Worm (Caenorhabditis elegans) whole organism, L2 larva: ENCODE data around the gene efr-3.
A peak's percentile ranks its signal among the peaks of the same experiment; 100 is the strongest.

ENCODE experiments used
- C34F6.9 ChIP-seq: fragments of 150-350 bp; optimal IDR thresholded peaks from 2 replicates; lab custom pipeline; 2014; ENCODE audit warnings: missing biosample characterization, missing genetic modification characterization
- R02D3.7 ChIP-seq: fragments of 150-350 bp; optimal IDR thresholded peaks from 2 replicates; lab custom pipeline; 2014; ENCODE audit warnings: missing biosample characterization, missing genetic modification characterization
- Y55F3AM.14 ChIP-seq: fragments of 200-800 bp; sonication (Bioruptor generic); optimal IDR thresholded peaks from 2 replicates; lab custom pipeline; 2018; ENCODE audit warnings: mild to moderate bottlenecking, missing genetic modification characterization, missing compliant biosample characterization
- alr-1 ChIP-seq: fragments of 150-350 bp; optimal IDR thresholded peaks from 2 replicates; lab custom pipeline; 2014; ENCODE audit warnings: missing biosample characterization, missing genetic modification characterization
- aly-2 ChIP-seq: fragments of 150-350 bp; optimal IDR thresholded peaks from 2 replicates; lab custom pipeline; 2014; ENCODE audit warnings: missing biosample characterization, missing genetic modification characterization
- ama-1 ChIP-seq: fragments of 150-350 bp; optimal IDR thresholded peaks from 2 replicates; lab custom pipeline; 2018; ENCODE audit warnings: inconsistent platforms
- blmp-1 ChIP-seq: sonication (generic microtip); optimal IDR thresholded peaks from 2 replicates; lab custom pipeline; 2017; ENCODE audit warnings: missing genetic modification characterization, mild to moderate bottlenecking, missing compliant biosample characterization, antibody characterized with exemption, moderate library complexity; ENCODE audit not compliant: insufficient read depth
- ceh-16 ChIP-seq: fragments of 150-350 bp; optimal IDR thresholded peaks from 2 replicates; lab custom pipeline; 2014; ENCODE audit warnings: missing biosample characterization, missing genetic modification characterization
- ceh-82 ChIP-seq: fragments of 150-350 bp; optimal IDR thresholded peaks from 2 replicates; lab custom pipeline; 2014; ENCODE audit warnings: missing biosample characterization, missing genetic modification characterization
- crh-2 ChIP-seq: sonication (generic microtip); optimal IDR thresholded peaks from 2 replicates; lab custom pipeline; 2017; ENCODE audit warnings: missing biosample characterization, missing genetic modification characterization
- egl-27 ChIP-seq: sonication (generic microtip); optimal IDR thresholded peaks from 3 replicates; lab custom pipeline; 2017; ENCODE audit warnings: missing biosample characterization, missing genetic modification reagents, missing genetic modification characterization
- elt-1 ChIP-seq: fragments of 150-350 bp; optimal IDR thresholded peaks from 2 replicates; lab custom pipeline; 2014; ENCODE audit warnings: missing biosample characterization, missing genetic modification characterization
- fos-1 ChIP-seq: fragments of 150-350 bp; optimal IDR thresholded peaks from 2 replicates; lab custom pipeline; 2014; ENCODE audit warnings: missing biosample characterization, missing genetic modification characterization
- lin-11 ChIP-seq: fragments of 150-350 bp; sonication (generic microtip); optimal IDR thresholded peaks from 2 replicates; lab custom pipeline; 2014; ENCODE audit warnings: missing biosample characterization, missing genetic modification characterization, inconsistent platforms, mixed read lengths
- lin-13 ChIP-seq: fragments of 150-350 bp; optimal IDR thresholded peaks from 2 replicates; lab custom pipeline; 2014; ENCODE audit warnings: missing biosample characterization, missing genetic modification reagents, missing genetic modification characterization
- lin-39 ChIP-seq: fragments of 150-350 bp; optimal IDR thresholded peaks from 2 replicates; lab custom pipeline; 2014; ENCODE audit warnings: missing biosample characterization, missing genetic modification reagents, missing genetic modification characterization
- lsy-2 ChIP-seq, 2 experiments: fragments of 150-350 bp in 1 of 2; sonication (generic microtip) in 1 of 2; optimal IDR thresholded peaks; 2 replicates each; lab custom pipeline; 2014 to 2017; ENCODE audit warnings: missing biosample characterization in 2 of 2, missing genetic modification characterization in 2 of 2
- mab-5 ChIP-seq: fragments of 150-350 bp; optimal IDR thresholded peaks from 2 replicates; lab custom pipeline; 2014; ENCODE audit warnings: missing biosample characterization, missing genetic modification characterization
- mbf-1 ChIP-seq: sonication (generic microtip); optimal IDR thresholded peaks from 2 replicates; lab custom pipeline; 2017; ENCODE audit warnings: missing biosample characterization, missing genetic modification characterization
- mdl-1 ChIP-seq, 2 experiments: fragments of 150-350 bp in 1 of 2; sonication (generic microtip) in 1 of 2; optimal IDR thresholded peaks; 2 replicates each; lab custom pipeline; 2017; ENCODE audit warnings: missing biosample characterization in 2 of 2, missing genetic modification characterization in 2 of 2
- nhr-10 ChIP-seq: sonication (generic microtip); optimal IDR thresholded peaks from 2 replicates; lab custom pipeline; 2017; ENCODE audit warnings: missing biosample characterization, missing genetic modification characterization
- nhr-11 ChIP-seq: fragments of 150-350 bp; optimal IDR thresholded peaks from 2 replicates; lab custom pipeline; 2014; ENCODE audit warnings: missing biosample characterization, missing genetic modification characterization
- nhr-129 ChIP-seq: fragments of 150-350 bp; optimal IDR thresholded peaks from 2 replicates; lab custom pipeline; 2014; ENCODE audit warnings: missing biosample characterization, missing genetic modification characterization
- nhr-21 ChIP-seq: fragments of 150-350 bp; optimal IDR thresholded peaks from 2 replicates; lab custom pipeline; 2014; ENCODE audit warnings: missing biosample characterization, missing genetic modification characterization
- nhr-23 ChIP-seq: fragments of 150-350 bp; optimal IDR thresholded peaks from 2 replicates; lab custom pipeline; 2014; ENCODE audit warnings: missing biosample characterization, missing genetic modification reagents, missing genetic modification characterization
- nhr-237 ChIP-seq: fragments of 150-350 bp; optimal IDR thresholded peaks from 2 replicates; lab custom pipeline; 2014; ENCODE audit warnings: missing biosample characterization, missing genetic modification characterization
- nhr-25 ChIP-seq: fragments of 150-350 bp; sonication (generic microtip); optimal IDR thresholded peaks from 3 replicates; lab custom pipeline; 2014; ENCODE audit warnings: missing biosample characterization, missing genetic modification characterization
- nhr-6 ChIP-seq: fragments of 150-350 bp; optimal IDR thresholded peaks from 2 replicates; lab custom pipeline; 2014; ENCODE audit warnings: missing biosample characterization, missing genetic modification characterization
- nhr-77 ChIP-seq: fragments of 150-350 bp; optimal IDR thresholded peaks from 2 replicates; lab custom pipeline; 2014; ENCODE audit warnings: missing biosample characterization, missing genetic modification characterization
- peb-1 ChIP-seq: fragments of 150-350 bp; optimal IDR thresholded peaks from 2 replicates; lab custom pipeline; 2014; ENCODE audit warnings: missing biosample characterization, missing genetic modification characterization
- sem-4 ChIP-seq: fragments of 150-350 bp; optimal IDR thresholded peaks from 2 replicates; lab custom pipeline; 2014; ENCODE audit warnings: missing biosample characterization, missing genetic modification reagents, missing genetic modification characterization
- skn-1 ChIP-seq: sonication (generic microtip); optimal IDR thresholded peaks from 2 replicates; lab custom pipeline; 2017; ENCODE audit warnings: missing biosample characterization, missing genetic modification characterization
- sma-3 ChIP-seq: sonication (generic microtip); optimal IDR thresholded peaks from 2 replicates; lab custom pipeline; 2016; ENCODE audit warnings: missing genetic modification reagents, missing genetic modification characterization, missing compliant biosample characterization
- sma-9 ChIP-seq, 2 experiments: fragments of 150-350 bp in 1 of 2; sonication (generic microtip) in 1 of 2; optimal IDR thresholded peaks; 2 replicates each; lab custom pipeline; 2014 to 2016; ENCODE audit warnings: missing genetic modification characterization in 2 of 2, mild to moderate bottlenecking in 1 of 2, missing biosample characterization in 1 of 2, missing compliant biosample characterization in 1 of 2, missing genetic modification reagents in 1 of 2, moderate library complexity in 1 of 2
- snpc-4 ChIP-seq: fragments of 150-350 bp; optimal IDR thresholded peaks from 2 replicates; lab custom pipeline; 2014; ENCODE audit warnings: missing biosample characterization, missing genetic modification characterization
- unc-39 ChIP-seq: fragments of 150-350 bp; optimal IDR thresholded peaks from 2 replicates; lab custom pipeline; 2014; ENCODE audit warnings: missing biosample characterization, missing genetic modification characterization
- unc-55 ChIP-seq: fragments of 150-350 bp; sonication (generic microtip); optimal IDR thresholded peaks from 3 replicates; lab custom pipeline; 2014; ENCODE audit warnings: missing biosample characterization, missing genetic modification reagents, missing genetic modification characterization
- unc-62 ChIP-seq: fragments of 150-350 bp; optimal IDR thresholded peaks from 2 replicates; lab custom pipeline; 2014; ENCODE audit warnings: missing biosample characterization, missing genetic modification reagents, missing genetic modification characterization
- zag-1 ChIP-seq: fragments of 150-350 bp; optimal IDR thresholded peaks from 2 replicates; lab custom pipeline; 2014; ENCODE audit warnings: missing biosample characterization, missing genetic modification characterization
- ztf-1 ChIP-seq: fragments of 200-800 bp; sonication (Bioruptor generic); conservative IDR thresholded peaks from 2 replicates; pipeline ENCODE4 v1.3.6; 2022; ENCODE audit warnings: missing genetic modification characterization, missing compliant biosample characterization
- ztf-11 ChIP-seq: sonication (generic microtip); optimal IDR thresholded peaks from 2 replicates; lab custom pipeline; 2017; ENCODE audit warnings: missing biosample characterization, missing genetic modification characterization
- ztf-4 ChIP-seq: fragments of 150-350 bp; optimal IDR thresholded peaks from 2 replicates; lab custom pipeline; 2014; ENCODE audit warnings: missing biosample characterization, missing genetic modification characterization

The efr-3 gene

DNA sequence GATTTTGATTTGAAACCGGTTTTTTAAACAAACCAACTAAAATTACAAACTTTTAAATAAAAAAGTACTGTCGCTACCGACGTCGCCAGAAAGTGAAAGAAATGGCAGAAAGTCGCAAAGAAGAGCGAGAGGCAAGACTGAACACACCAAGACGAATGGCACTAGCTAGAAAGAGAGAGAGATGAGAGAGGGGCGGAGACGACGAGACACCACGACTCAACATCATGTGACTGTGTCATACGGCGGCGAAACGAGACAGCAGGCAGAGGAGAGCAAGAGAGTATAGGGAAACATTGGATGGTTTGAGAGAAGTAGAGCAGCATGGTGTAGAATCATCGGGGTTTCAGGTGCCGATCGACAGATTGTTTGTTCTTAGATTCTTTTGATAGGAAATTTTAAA, 27.4 kb upstream of the efr-3 start (continued):
- no peak for TF ChIP-seq nhr-77 (tag; lab: Kevin White, UChicago)

DNA sequence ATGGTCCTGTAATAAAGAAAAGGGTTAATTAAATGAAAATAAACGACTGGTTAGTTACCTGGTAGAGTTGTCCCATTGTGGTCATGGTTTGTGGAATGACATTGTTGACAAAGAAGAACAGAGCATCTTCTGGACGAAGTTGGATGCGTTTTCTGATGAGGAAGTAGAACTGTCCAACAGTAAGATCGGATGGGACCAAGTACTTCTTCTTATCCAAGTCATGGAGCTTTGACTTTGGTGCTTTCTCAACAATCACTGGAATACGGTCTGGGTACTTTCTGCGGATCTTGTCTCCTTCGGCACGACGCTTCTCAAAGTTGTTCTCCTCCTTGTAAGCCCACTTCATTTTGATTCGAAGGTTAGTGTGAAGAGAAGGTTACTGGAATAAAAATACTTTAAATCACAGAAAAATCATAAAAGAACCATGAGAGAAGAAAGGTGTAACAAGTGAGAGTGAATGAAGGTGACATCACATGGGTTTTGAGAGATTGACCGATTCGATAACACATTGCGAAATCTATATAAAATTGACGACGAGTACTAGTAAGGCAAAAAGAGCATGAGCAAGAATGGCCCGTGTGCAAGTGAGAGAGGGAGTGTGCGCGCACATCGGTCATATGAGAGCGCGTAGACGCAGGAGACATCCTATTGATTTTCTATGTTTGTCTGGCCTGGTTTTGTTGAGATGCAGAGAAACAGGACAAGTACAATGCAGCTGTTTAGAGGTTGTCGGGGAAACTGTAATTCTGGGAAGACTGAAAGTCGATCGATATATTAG, 26.6 kb upstream of the efr-3 start, which contains the start of gene lgg-1:
TSS of gene lgg-1 (minus strand) at position 379 of the 778 bp plus-strand sequence.
- TF ChIP-seq nhr-129 (tag; lab: Kevin White, UChicago) (peak; percentile 91), nhr-6 (tag; lab: Kevin White, UChicago) (peak; percentile 48), ztf-1 (GFP tag; lab: Robert Waterston, UW) (no peak), C34F6.9 (tag; lab: Kevin White, UChicago) (peak; percentile 81), elt-1 (no peak), skn-1 (no peak), nhr-11 (tag; lab: Kevin White, UChicago) (no peak), lin-13 (GFP tag; lab: Kevin White, UChicago) (peak; percentile 15), lsy-2 (tag; optimal IDR thresholded peaks at IDR 0.05; lab: Kevin White, UChicago) (peak; percentile 36 to 59), sma-9 (GFP tag; optimal IDR thresholded peaks at IDR 0.05; lab: Kevin White, UChicago) (peak; percentile 51), sma-9 (tag; optimal IDR thresholded peaks at IDR 0.05; lab: Kevin White, UChicago) (no peak), sem-4 (tag; lab: Kevin White, UChicago) (peak; percentile 9), nhr-21 (tag; lab: Kevin White, UChicago) (peak; percentile 50), Y55F3AM.14 (GFP tag; lab: Kevin White, UChicago) (peak; percentile 36), lin-11 (tag; lab: Kevin White, UChicago) (peak; percentile 60), ceh-82 (tag; lab: Kevin White, UChicago) (peak; percentile 28), nhr-77 (tag; lab: Kevin White, UChicago) (no peak), zag-1 (tag; lab: Kevin White, UChicago) (peak; percentile 71), egl-27 (tag; lab: Kevin White, UChicago) (peak; percentile 45), fos-1 (tag; lab: Kevin White, UChicago) (peak; percentile 55), nhr-25 (tag; lab: Kevin White, UChicago) (peak; percentile 55), crh-2 (peak; percentile 51), mdl-1 (tag; optimal IDR thresholded peaks at IDR 0.05; lab: Kevin White, UChicago) (peak; percentile 14 to 25), ama-1 (lab: Kevin White, UChicago) (peak; percentile 97), unc-62 (GFP tag; lab: Kevin White, UChicago) (peak; percentile 14), mbf-1 (tag; lab: Kevin White, UChicago) (no peak), sma-3 (GFP tag; lab: Kevin White, UChicago) (peak; percentile 35), unc-55 (GFP tag; lab: Kevin White, UChicago) (peak; percentile 68), blmp-1 (tag; lab: Kevin White, UChicago) (peak; percentile 83), alr-1 (tag; lab: Kevin White, UChicago) (no peak), ztf-11 (tag; lab: Kevin White, UChicago) (no peak)

DNA sequence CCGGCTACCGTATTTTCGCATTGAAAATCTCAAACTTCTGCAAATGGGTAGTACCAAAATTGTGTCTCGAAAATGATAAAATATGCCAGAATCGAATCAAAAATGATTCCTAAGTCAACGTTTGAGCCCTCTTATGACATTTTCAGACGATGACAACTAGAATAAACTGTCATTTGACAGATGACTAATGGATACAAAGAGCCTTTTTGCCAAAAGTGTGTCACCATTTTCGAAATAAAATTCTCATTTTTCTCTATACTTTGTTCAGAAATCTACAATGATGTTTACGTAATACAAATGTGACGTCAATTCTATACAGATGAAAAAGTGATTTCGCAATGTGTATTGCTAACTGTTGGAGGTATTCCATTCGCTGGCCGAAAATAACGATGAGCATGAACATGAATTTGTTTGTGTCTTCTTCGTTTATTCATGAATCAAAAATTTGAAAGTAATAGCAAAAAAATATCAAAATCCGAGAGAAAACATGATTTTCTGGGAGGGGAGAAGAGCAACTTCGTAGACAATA, 25.7 kb upstream of the efr-3 start:
- peak; percentile 81 for TF ChIP-seq nhr-25 (tag; lab: Kevin White, UChicago)
- peak; percentile 37 to 83 for TF ChIP-seq lsy-2 (tag; optimal IDR thresholded peaks at IDR 0.05; lab: Kevin White, UChicago)
- TF ChIP-seq mbf-1 (tag; lab: Kevin White, UChicago): no peak
- no peak for TF ChIP-seq lin-39 (tag; lab: Kevin White, UChicago)
- no peak for TF ChIP-seq ceh-16
- no peak for TF ChIP-seq zag-1 (tag; lab: Kevin White, UChicago)
- no peak for TF ChIP-seq ztf-11 (tag; lab: Kevin White, UChicago)
- TF ChIP-seq skn-1: peak; percentile 82
- 0 out of 2 replicates have a peak, but pooled peaks have one; percentile 66 for TF ChIP-seq ztf-1 (GFP tag; lab: Robert Waterston, UW)
- TF ChIP-seq nhr-237: no peak
- no peak for TF ChIP-seq nhr-11 (tag; lab: Kevin White, UChicago)
- peak; percentile 95 for TF ChIP-seq ztf-4
- peak; percentile 78 for TF ChIP-seq C34F6.9 (tag; lab: Kevin White, UChicago)
- peak; percentile 20 for TF ChIP-seq blmp-1 (tag; lab: Kevin White, UChicago)
- no peak for TF ChIP-seq snpc-4
- TF ChIP-seq nhr-23 (tag; lab: Kevin White, UChicago): no peak
- TF ChIP-seq nhr-10 (tag; lab: Kevin White, UChicago): peak; percentile 42
- no peak for TF ChIP-seq mab-5 (tag; lab: Kevin White, UChicago)
- no peak for TF ChIP-seq R02D3.7 (tag; lab: Kevin White, UChicago)
- TF ChIP-seq peb-1 (tag; lab: Kevin White, UChicago): no peak
- no peak for TF ChIP-seq unc-62 (GFP tag; lab: Kevin White, UChicago)
- TF ChIP-seq alr-1 (tag; lab: Kevin White, UChicago): no peak
- no peak for TF ChIP-seq nhr-77 (tag; lab: Kevin White, UChicago)
- TF ChIP-seq elt-1: no peak
- no peak for TF ChIP-seq ceh-82 (tag; lab: Kevin White, UChicago)
- peak; percentile 89 for TF ChIP-seq nhr-129 (tag; lab: Kevin White, UChicago)
- TF ChIP-seq sma-3 (GFP tag; lab: Kevin White, UChicago): peak; percentile 79
- peak; percentile 73 for TF ChIP-seq lin-13 (GFP tag; lab: Kevin White, UChicago)
- no peak for TF ChIP-seq unc-39 (tag; lab: Kevin White, UChicago)
- no peak for TF ChIP-seq aly-2 (tag; lab: Kevin White, UChicago)
- peak; percentile 14 for TF ChIP-seq fos-1 (tag; lab: Kevin White, UChicago)
- TF ChIP-seq Y55F3AM.14 (GFP tag; lab: Kevin White, UChicago): peak; percentile 20
- peak; percentile 98 for TF ChIP-seq ama-1 (lab: Kevin White, UChicago)
- peak; percentile 79 for TF ChIP-seq crh-2
- TF ChIP-seq egl-27 (tag; lab: Kevin White, UChicago): peak; percentile 25
- peak; percentile 62 for TF ChIP-seq sma-9 (GFP tag; optimal IDR thresholded peaks at IDR 0.05; lab: Kevin White, UChicago)
- no peak for TF ChIP-seq sma-9 (tag; optimal IDR thresholded peaks at IDR 0.05; lab: Kevin White, UChicago)
